Worm (Caenorhabditis elegans) whole organism, L3 larva: ENCODE data around the gene bath-39.

Experiments used
- aly-2 ChIP-seq: fragments of 150-350 bp; optimal IDR thresholded peaks from 2 replicates; lab custom pipeline; 2014; ENCODE audit warnings: missing biosample characterization, missing genetic modification characterization
- ceh-9 ChIP-seq: sonication (generic microtip); optimal IDR thresholded peaks from 2 replicates; lab custom pipeline; 2018; ENCODE audit warnings: missing biosample characterization, missing genetic modification characterization
- fos-1 ChIP-seq: fragments of 150-350 bp; optimal IDR thresholded peaks from 2 replicates; lab custom pipeline; 2014; ENCODE audit warnings: missing biosample characterization, missing genetic modification characterization
- lin-39 ChIP-seq: fragments of 150-350 bp; optimal IDR thresholded peaks from 2 replicates; lab custom pipeline; 2018; ENCODE audit warnings: missing biosample characterization, missing genetic modification reagents, missing genetic modification characterization
- mdl-1 ChIP-seq: fragments of 150-350 bp; optimal IDR thresholded peaks from 2 replicates; lab custom pipeline; 2014; ENCODE audit warnings: missing biosample characterization, missing genetic modification characterization
- pha-4 ChIP-seq: fragments of 150-350 bp; optimal IDR thresholded peaks from 2 replicates; lab custom pipeline; 2014; ENCODE audit warnings: missing biosample characterization, missing genetic modification reagents, missing genetic modification characterization

DNA sequence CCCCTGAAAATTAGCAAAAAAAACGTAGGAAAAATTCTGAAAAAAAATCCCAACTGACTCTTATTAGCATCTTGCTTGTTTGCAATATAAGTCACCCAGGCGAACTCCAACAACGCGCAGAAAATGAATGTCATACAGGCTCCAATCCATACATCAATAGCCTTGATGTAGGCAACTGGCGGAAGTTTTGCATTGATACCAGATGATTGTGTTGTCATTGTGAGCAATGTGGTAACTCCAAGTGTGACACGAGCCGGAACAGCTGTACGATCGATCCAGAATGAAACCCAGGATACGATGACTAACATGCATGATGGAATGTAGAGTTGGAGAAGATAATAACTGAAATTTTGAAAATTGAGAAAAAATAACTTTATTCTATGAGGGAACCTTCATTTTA is 40.0 kb downstream of the bath-39 start:
- TF ChIP-seq lin-39 (tag; lab: Kevin White, UChicago) (no peak), ceh-9 (tag; lab: Kevin White, UChicago) (no peak), mdl-1 (tag; lab: Kevin White, UChicago) (no peak), aly-2 (tag; lab: Kevin White, UChicago) (no peak), fos-1 (tag; lab: Kevin White, UChicago) (no peak), pha-4 (no peak)
